Fruit fly (Drosophila melanogaster) Kc167 (cell line): Measurements from ENCODE around the gene tHMG1.

ENCODE experiments used
- Myc ChIP-seq: fragments of >200 bp; optimal IDR thresholded peaks from 2 replicates; lab custom pipeline; 2017; ENCODE audit warnings: missing external identifiers
- h ChIP-seq: fragments of >200 bp; optimal IDR thresholded peaks from 3 replicates; lab custom pipeline; 2018; ENCODE audit warnings: missing external identifiers
- psq ChIP-seq: fragments of >200 bp; optimal IDR thresholded peaks from 2 replicates; lab custom pipeline; 2017; ENCODE audit warnings: missing external identifiers
- ttk ChIP-seq: sonication (Bioruptor generic); optimal IDR thresholded peaks from 2 replicates; lab custom pipeline; 2017; ENCODE audit warnings: missing external identifiers

dm6 chr3R:22528264-22529158, 36.9 kb downstream of the tHMG1 start, which contains the start of gene CG5346:
- no peak for TF ChIP-seq Myc (lab: Kevin White, UChicago)
- TF ChIP-seq h, result no peak
- no peak for TF ChIP-seq psq (lab: Kevin White, UChicago)
- no peak for TF ChIP-seq ttk (lab: Kevin White, UChicago)
